Fruit fly (Drosophila melanogaster): ENCODE data around the gene CG32815.

CG32815 gene

DNA sequence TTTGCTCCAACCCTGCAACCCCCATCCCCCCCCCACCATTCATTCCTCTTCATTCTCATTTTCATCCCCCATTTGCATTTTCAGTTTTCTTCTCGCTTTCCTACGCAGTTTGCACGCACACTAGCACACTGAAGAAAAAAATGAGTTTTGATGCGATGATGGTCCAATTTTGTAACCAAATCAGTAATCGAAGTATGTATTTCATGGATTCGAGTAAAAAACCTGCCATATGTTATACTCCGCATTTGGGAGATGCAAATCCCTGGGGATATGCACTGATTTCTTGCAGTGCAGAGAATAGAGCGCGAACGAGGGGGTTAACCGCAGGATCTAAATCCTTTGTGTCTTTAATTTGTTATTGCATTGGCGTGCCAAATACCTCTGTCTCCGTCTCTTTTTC lies 23.6 kb downstream of the CG32815 start (continued):
- no peak for TF ChIP-seq sr (GFP tag; IDR thresholded peaks at IDR 0.05)
- TF ChIP-seq crol (GFP tag; IDR thresholded peaks at IDR 0.05): 0 out of 2 replicates have a peak, but pooled peaks have one; percentile 3
- TF ChIP-seq CG34224 (GFP tag; IDR thresholded peaks at IDR 0.05; ENCODE audit: partially characterized antibody): no peak
- TF ChIP-seq ewg (GFP tag; optimal IDR thresholded peaks at IDR 0.05): peak; percentile 37
- peak; percentile 71 for TF ChIP-seq Rfx (GFP tag; IDR thresholded peaks at IDR 0.05)
- TF ChIP-seq CG12942 (GFP tag; optimal IDR thresholded peaks at IDR 0.05): peak; percentile 42
- no peak for TF ChIP-seq CG6272 (GFP tag; IDR thresholded peaks at IDR 0.05)
- no peak for TF ChIP-seq CG11093 (GFP tag; IDR thresholded peaks at IDR 0.05)
- TF ChIP-seq CG9817 (tag; optimal IDR thresholded peaks at IDR 0.05): peak; percentile 44
- TF ChIP-seq trem (tag; optimal IDR thresholded peaks at IDR 0.05): no peak
- no peak for TF ChIP-seq kah (GFP tag; optimal IDR thresholded peaks at IDR 0.05)
- TF ChIP-seq unc-4 (GFP tag; IDR thresholded peaks at IDR 0.05; ENCODE audit: partially characterized antibody): no peak
- peak; percentile 11 for TF ChIP-seq CG1602 (GFP tag; optimal IDR thresholded peaks at IDR 0.05)
- no peak for TF ChIP-seq sim (GFP tag; IDR thresholded peaks at IDR 0.05)
- peak; percentile 52 for TF ChIP-seq CG7556 (GFP tag; optimal IDR thresholded peaks at IDR 0.05)
- no peak for TF ChIP-seq CG10274 (GFP tag; optimal IDR thresholded peaks at IDR 0.05)
- peak; percentile 64 for TF ChIP-seq grau (tag; optimal IDR thresholded peaks at IDR 0.05)
- TF ChIP-seq CG7357 (GFP tag; IDR thresholded peaks at IDR 0.05): peak; percentile 39; the same call in 1 of the 3 replicates
- TF ChIP-seq salm (tag; optimal IDR thresholded peaks at IDR 0.05): no peak
- TF ChIP-seq Mes4 (GFP tag; optimal IDR thresholded peaks at IDR 0.05): no peak
- peak; percentile 40 for TF ChIP-seq Hr3 (GFP tag; optimal IDR thresholded peaks at IDR 0.05)
- no peak for TF ChIP-seq CG6254 (GFP tag; optimal IDR thresholded peaks at IDR 0.05)
- peak; percentile 46 for TF ChIP-seq CG6854 (GFP tag; optimal IDR thresholded peaks at IDR 0.05)
- TF ChIP-seq peb (GFP tag; IDR thresholded peaks at IDR 0.05): peak; percentile 27; the same call in 1 of the 2 replicates
- TF ChIP-seq CG4328 (GFP tag; optimal IDR thresholded peaks at IDR 0.05): no peak
- no peak for TF ChIP-seq prd (optimal IDR thresholded peaks at IDR 0.05)
- TF ChIP-seq prd (GFP tag; IDR thresholded peaks at IDR 0.05): peak; percentile 74
- TF ChIP-seq CG10959 (GFP tag; IDR thresholded peaks at IDR 0.05): no peak
- peak; percentile 66 for TF ChIP-seq CG32772 (GFP tag; IDR thresholded peaks at IDR 0.05)
- peak; percentile 11 for TF ChIP-seq Fer2 (tag; optimal IDR thresholded peaks at IDR 0.05)
- TF ChIP-seq nerfin-1 (tag; optimal IDR thresholded peaks at IDR 0.05): peak; percentile 26
- no peak for TF ChIP-seq Usf (GFP tag; optimal IDR thresholded peaks at IDR 0.05)
- TF ChIP-seq wdn (GFP tag; IDR thresholded peaks at IDR 0.05): 0 out of 2 replicates have a peak, but pooled peaks have one; percentile 34
- TF ChIP-seq CG6654 (GFP tag; optimal IDR thresholded peaks at IDR 0.05): peak; percentile 4
- TF ChIP-seq CG6791 (GFP tag; IDR thresholded peaks at IDR 0.05; ENCODE audit: partially characterized antibody): no peak
- TF ChIP-seq nau (GFP tag; optimal IDR thresholded peaks at IDR 0.05): peak; percentile 18
- TF ChIP-seq CG12071 (GFP tag; optimal IDR thresholded peaks at IDR 0.05): peak; percentile 75
- TF ChIP-seq CG11085 (GFP tag; IDR thresholded peaks at IDR 0.05): peak; percentile 31; the same call in 1 of the 2 replicates
- TF ChIP-seq Nf-YA (GFP tag; IDR thresholded peaks at IDR 0.05): no peak
- TF ChIP-seq CG9797 (GFP tag; optimal IDR thresholded peaks at IDR 0.05): no peak
- TF ChIP-seq CG17361 (GFP tag; IDR thresholded peaks at IDR 0.05): peak; percentile 53; the same call in 1 of the 3 replicates
- peak; percentile 31; the same call in 1 of the 2 replicates for TF ChIP-seq Atf6 (GFP tag; IDR thresholded peaks at IDR 0.05)
- no peak for TF ChIP-seq Opbp (GFP tag; IDR thresholded peaks at IDR 0.05; ENCODE audit: partially characterized antibody)
- no peak for TF ChIP-seq CkIIα-i1 (GFP tag; IDR thresholded peaks at IDR 0.05)
- no peak for TF ChIP-seq psq (GFP tag; optimal IDR thresholded peaks at IDR 0.05)
- TF ChIP-seq Dp (GFP tag; optimal IDR thresholded peaks at IDR 0.05): no peak
- TF ChIP-seq Ptx1 (GFP tag; IDR thresholded peaks at IDR 0.05): peak; percentile 66
- TF ChIP-seq CG14860 (GFP tag; IDR thresholded peaks at IDR 0.05; ENCODE audit: partially characterized antibody): no peak
- peak; percentile 42 for TF ChIP-seq Myb (GFP tag; optimal IDR thresholded peaks at IDR 0.05)
- TF ChIP-seq CG3281 (GFP tag; optimal IDR thresholded peaks at IDR 0.05): peak; percentile 40
- peak; percentile 43; the same call in 1 of the 2 replicates for TF ChIP-seq CG11247 (GFP tag; IDR thresholded peaks at IDR 0.05)
